Fruit fly (Drosophila melanogaster) whole organism, prepupa: ENCODE results near the gene CG14693.

Source experiments
- Blimp-1 ChIP-seq: fragments of 200-800 bp; sonication (Bioruptor generic); optimal IDR thresholded peaks from 3 replicates; lab custom pipeline; 2017; ENCODE audit warnings: missing biosample characterization, missing genetic modification characterization, mild to moderate bottlenecking, moderate library complexity, missing genetic modification reagents
- CG10631 ChIP-seq: fragments of 200-800 bp; sonication (Bioruptor generic); optimal IDR thresholded peaks from 2 replicates; lab custom pipeline; 2016; ENCODE audit warnings: missing biosample characterization, missing genetic modification characterization
- CG10669 ChIP-seq: fragments of 200-800 bp; sonication (Bioruptor generic); optimal IDR thresholded peaks from 3 replicates; lab custom pipeline; 2018; ENCODE audit warnings: missing biosample characterization, mild to moderate bottlenecking, missing genetic modification characterization, moderate library complexity
- CG11294 ChIP-seq: fragments of 200-800 bp; sonication (Bioruptor generic); IDR thresholded peaks from 2 replicates; pipeline ENCODE4 v1.3.6; 2022; ENCODE audit warnings: missing biosample characterization, missing genetic modification characterization
- CG11902 ChIP-seq: fragments of 200-800 bp; sonication (Bioruptor generic); optimal IDR thresholded peaks from 3 replicates; lab custom pipeline; 2016; ENCODE audit warnings: missing biosample characterization, missing genetic modification characterization
- CG15336 ChIP-seq: fragments of 200-800 bp; sonication (Bioruptor generic); IDR thresholded peaks from 2 replicates; pipeline ENCODE4 v1.3.6; 2022; ENCODE audit warnings: missing biosample characterization, missing genetic modification characterization
- CG1621 ChIP-seq: fragments of 200-800 bp; sonication (Bioruptor generic); optimal IDR thresholded peaks from 3 replicates; lab custom pipeline; 2018; ENCODE audit warnings: missing biosample characterization, mild to moderate bottlenecking, missing genetic modification characterization
- CG3032 ChIP-seq: fragments of 200-800 bp; optimal IDR thresholded peaks from 2 replicates; lab custom pipeline; 2019; ENCODE audit warnings: missing biosample characterization, mild to moderate bottlenecking, missing genetic modification characterization, moderate library complexity
- CG31627 ChIP-seq: fragments of 200-800 bp; sonication (Bioruptor generic); optimal IDR thresholded peaks from 3 replicates; lab custom pipeline; 2016; ENCODE audit warnings: missing biosample characterization, missing genetic modification characterization
- CG32006 ChIP-seq: fragments of 200-800 bp; sonication (Bioruptor generic); optimal IDR thresholded peaks from 3 replicates; lab custom pipeline; 2017; ENCODE audit warnings: missing biosample characterization, mild to moderate bottlenecking, missing genetic modification characterization
- CG3919 ChIP-seq: fragments of 200-800 bp; sonication (Bioruptor generic); optimal IDR thresholded peaks from 3 replicates; lab custom pipeline; 2016; ENCODE audit warnings: missing biosample characterization, missing genetic modification characterization
- CG6792 ChIP-seq: fragments of 200-800 bp; sonication (Bioruptor generic); optimal IDR thresholded peaks from 3 replicates; lab custom pipeline; 2016; ENCODE audit warnings: missing biosample characterization, missing genetic modification characterization
- CG6808 ChIP-seq: fragments of 200-800 bp; sonication (Bioruptor generic); optimal IDR thresholded peaks from 3 replicates; lab custom pipeline; 2017; ENCODE audit warnings: missing biosample characterization, missing genetic modification characterization, mild to moderate bottlenecking, moderate library complexity, missing genetic modification reagents
- CG6854 ChIP-seq: fragments of 200-800 bp; sonication (Bioruptor generic); optimal IDR thresholded peaks from 2 replicates; lab custom pipeline; 2017; ENCODE audit warnings: missing biosample characterization, mild to moderate bottlenecking, missing genetic modification characterization
- CG7368 ChIP-seq: fragments of 200-800 bp; sonication (Bioruptor generic); optimal IDR thresholded peaks from 3 replicates; lab custom pipeline; 2016; ENCODE audit warnings: missing biosample characterization, missing genetic modification characterization
- CG8119 ChIP-seq: fragments of 200-800 bp; sonication (Bioruptor generic); IDR thresholded peaks from 3 replicates; pipeline ENCODE4 v1.3.6; 2022; ENCODE audit warnings: missing biosample characterization, missing genetic modification characterization
- CG8319 ChIP-seq: fragments of 200-800 bp; sonication (Bioruptor generic); optimal IDR thresholded peaks from 3 replicates; lab custom pipeline; 2016; ENCODE audit warnings: missing biosample characterization, missing genetic modification characterization
- Eip75B ChIP-seq: fragments of 200-800 bp; sonication (Bioruptor generic); optimal IDR thresholded peaks from 3 replicates; lab custom pipeline; 2016; ENCODE audit warnings: missing biosample characterization, missing genetic modification characterization
- Eip78C ChIP-seq: fragments of 200-800 bp; sonication (Bioruptor generic); peaks from one replicate; lab custom pipeline; 2016; ENCODE audit warnings: missing biosample characterization, missing genetic modification characterization
- Eip93F ChIP-seq: fragments of 200-800 bp; sonication (Bioruptor generic); optimal IDR thresholded peaks from 2 replicates; lab custom pipeline; 2016; ENCODE audit warnings: missing biosample characterization, mild to moderate bottlenecking, missing genetic modification characterization
- Ets21C ChIP-seq: fragments of 200-800 bp; sonication (Bioruptor generic); optimal IDR thresholded peaks from 3 replicates; lab custom pipeline; 2016; ENCODE audit warnings: missing biosample characterization, missing genetic modification characterization
- Ets96B ChIP-seq: fragments of 200-800 bp; optimal IDR thresholded peaks from 2 replicates; lab custom pipeline; 2019; ENCODE audit warnings: missing biosample characterization, mild to moderate bottlenecking, missing genetic modification characterization, moderate library complexity
- Met ChIP-seq: fragments of 200-800 bp; sonication (Bioruptor generic); optimal IDR thresholded peaks from 3 replicates; lab custom pipeline; 2016; ENCODE audit warnings: missing biosample characterization, missing genetic modification characterization
- Sox102F ChIP-seq: fragments of 200-800 bp; sonication (Bioruptor generic); optimal IDR thresholded peaks from 2 replicates; lab custom pipeline; 2016; ENCODE audit warnings: missing biosample characterization, mild to moderate bottlenecking, missing genetic modification characterization
- achi ChIP-seq: fragments of 200-800 bp; sonication (Bioruptor generic); optimal IDR thresholded peaks from 3 replicates; lab custom pipeline; 2016; ENCODE audit warnings: missing biosample characterization, missing genetic modification characterization
- acj6 ChIP-seq: fragments of 200-800 bp; sonication (Bioruptor generic); optimal IDR thresholded peaks from 3 replicates; lab custom pipeline; 2016; ENCODE audit warnings: missing biosample characterization, missing genetic modification characterization
- dac ChIP-seq: fragments of 200-800 bp; sonication (Bioruptor generic); optimal IDR thresholded peaks from 2 replicates; lab custom pipeline; 2017; ENCODE audit warnings: missing biosample characterization, mild to moderate bottlenecking, missing genetic modification characterization
- dsx ChIP-seq: fragments of 200-800 bp; optimal IDR thresholded peaks from 3 replicates; lab custom pipeline; 2019; ENCODE audit warnings: missing biosample characterization, mild to moderate bottlenecking, missing genetic modification characterization, moderate library complexity; ENCODE audit not compliant: poor library complexity, severe bottlenecking
- esn ChIP-seq: fragments of 200-800 bp; sonication (Bioruptor generic); optimal IDR thresholded peaks from 2 replicates; lab custom pipeline; 2016; ENCODE audit warnings: missing biosample characterization, mild to moderate bottlenecking, missing genetic modification characterization, moderate library complexity
- fd59A ChIP-seq: fragments of 200-800 bp; sonication (Bioruptor generic); optimal IDR thresholded peaks from 2 replicates; lab custom pipeline; 2017; ENCODE audit warnings: missing biosample characterization, mild to moderate bottlenecking, missing genetic modification characterization, missing genetic modification reagents
- fkh ChIP-seq: fragments of 200-800 bp; sonication (Bioruptor generic); optimal IDR thresholded peaks from 3 replicates; lab custom pipeline; 2017; ENCODE audit warnings: missing biosample characterization, mild to moderate bottlenecking, missing genetic modification characterization, moderate library complexity
- lz ChIP-seq: fragments of 200-800 bp; sonication (Bioruptor generic); optimal IDR thresholded peaks from 3 replicates; lab custom pipeline; 2016; ENCODE audit warnings: missing biosample characterization, missing genetic modification characterization
- pdm3 ChIP-seq: fragments of 200-800 bp; sonication (Bioruptor generic); optimal IDR thresholded peaks from 3 replicates; lab custom pipeline; 2016; ENCODE audit warnings: missing biosample characterization, missing genetic modification characterization
- salr ChIP-seq, 2 experiments: fragments of 200-800 bp; sonication (Bioruptor generic); optimal IDR thresholded peaks; 3 replicates each; lab custom pipeline; 2016 to 2018; ENCODE audit warnings: missing biosample characterization in 2 of 2, missing genetic modification characterization in 2 of 2, mild to moderate bottlenecking in 1 of 2
- spab ChIP-seq: fragments of 200-800 bp; sonication (Bioruptor generic); optimal IDR thresholded peaks from 2 replicates; lab custom pipeline; 2017; ENCODE audit warnings: missing biosample characterization, mild to moderate bottlenecking, missing genetic modification characterization, missing genetic modification reagents
- ss ChIP-seq, 2 experiments: fragments of 200-800 bp; sonication (Bioruptor generic); optimal IDR thresholded peaks; 2 replicates in 1 of 2; 3 replicates in 1 of 2; lab custom pipeline; 2017 to 2018; ENCODE audit warnings: mild to moderate bottlenecking in 2 of 2, missing biosample characterization in 2 of 2, missing genetic modification characterization in 2 of 2, moderate library complexity in 1 of 2
- topi ChIP-seq: fragments of 200-800 bp; sonication (Bioruptor generic); optimal IDR thresholded peaks from 3 replicates; lab custom pipeline; 2016; ENCODE audit warnings: missing biosample characterization, missing genetic modification characterization
- vri ChIP-seq: fragments of 200-800 bp; sonication (Bioruptor generic); optimal IDR thresholded peaks from 3 replicates; lab custom pipeline; 2016; ENCODE audit warnings: missing biosample characterization, mild to moderate bottlenecking, missing genetic modification characterization

Gene CG14693

DNA sequence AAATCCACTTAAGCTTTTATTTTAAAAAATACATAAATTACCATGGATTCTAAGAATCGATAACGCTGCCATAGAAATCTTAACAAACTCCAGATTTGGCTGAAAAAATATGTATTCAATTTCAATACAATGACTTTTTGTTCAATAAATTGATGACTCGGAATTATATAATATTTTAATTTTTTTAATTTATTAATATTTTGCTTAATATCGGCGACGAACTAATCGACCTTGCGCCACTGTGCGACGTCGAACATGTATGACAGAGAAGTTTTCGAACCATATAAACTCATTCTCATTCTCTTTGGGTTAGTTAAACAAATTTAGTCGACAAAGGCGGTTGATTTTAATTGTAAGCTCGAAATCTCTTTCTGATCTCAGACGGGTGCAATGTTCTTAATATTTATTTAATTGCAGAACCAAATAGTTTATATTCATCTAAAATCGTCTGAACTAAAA is 34.7 kb upstream of the CG14693 start, which contains the start of gene CG42394 (continued):
- TF ChIP-seq Met (peak; percentile 91), CG6792 (GFP tag; lab: Kevin White, UChicago) (peak; percentile 84), ss (GFP tag; optimal IDR thresholded peaks at IDR 0.05; lab: Kevin White, UChicago) (peak; percentile 89 to 92), CG31627 (GFP tag; lab: Kevin White, UChicago) (peak; percentile 77), CG8319 (GFP tag; lab: Kevin White, UChicago) (peak; percentile 70), salr (GFP tag; optimal IDR thresholded peaks at IDR 0.05; lab: Kevin White, UChicago) (peak; percentile 83 to 94), Eip93F (GFP tag; lab: Kevin White, UChicago) (peak; percentile 90), Eip78C (GFP tag; lab: Kevin White, UChicago) (peak; percentile 97), CG11294 (GFP tag; lab: Robert Waterston, UW) (peak; percentile 93), CG32006 (peak; percentile 96), CG7368 (GFP tag; lab: Kevin White, UChicago) (peak; percentile 86), Sox102F (GFP tag; lab: Kevin White, UChicago) (peak; percentile 91), CG15336 (GFP tag; lab: Robert Waterston, UW) (peak; percentile 97), Blimp-1 (GFP tag; lab: Kevin White, UChicago) (peak; percentile 77), dac (GFP tag; lab: Kevin White, UChicago) (peak; percentile 82), CG1621 (peak; percentile 86), topi (GFP tag; lab: Kevin White, UChicago) (peak; percentile 92), CG8119 (GFP tag; lab: Robert Waterston, UW) (peak; percentile 96), CG11902 (GFP tag; lab: Kevin White, UChicago) (peak; percentile 71), CG10669 (GFP tag; lab: Kevin White, UChicago) (peak; percentile 94), lz (GFP tag; lab: Kevin White, UChicago) (peak; percentile 83), Eip75B (GFP tag; lab: Kevin White, UChicago) (peak; percentile 86)

- TF ChIP-seq spab (no peak), ss (GFP tag; optimal IDR thresholded peaks at IDR 0.05; lab: Kevin White, UChicago) (peak; percentile 4 to 31), CG10669 (GFP tag; lab: Kevin White, UChicago) (peak; percentile 30), CG6854 (GFP tag; lab: Kevin White, UChicago) (no peak), fkh (no peak), vri (GFP tag; lab: Kevin White, UChicago) (no peak), achi (peak; percentile 20), acj6 (GFP tag; lab: Kevin White, UChicago) (peak; percentile 19), CG10631 (GFP tag; lab: Kevin White, UChicago) (peak; percentile 28), CG3032 (tag; lab: Kevin White, UChicago) (peak; percentile 58), CG15336 (GFP tag; lab: Robert Waterston, UW) (0 out of 2 replicates have a peak, but pooled peaks have one; percentile 12), fd59A (GFP tag; lab: Kevin White, UChicago) (peak; percentile 16), CG32006 (peak; percentile 48), Ets21C (GFP tag; lab: Kevin White, UChicago) (no peak), CG3919 (peak; percentile 24), Ets96B (tag; lab: Kevin White, UChicago) (peak; percentile 31), CG6808 (GFP tag; lab: Kevin White, UChicago) (peak; percentile 44), Eip78C (GFP tag; lab: Kevin White, UChicago) (peak; percentile 70), esn (GFP tag; lab: Kevin White, UChicago) (no peak), dsx (GFP tag; lab: Kevin White, UChicago) (peak; percentile 61), pdm3 (GFP tag; lab: Kevin White, UChicago) (no peak)
Observed at dm6 chr3R:10842422-10842821, 27.6 kb upstream of the CG14693 start.
